Fruit fly (Drosophila melanogaster): ENCODE results near the gene Ccn.

DNA sequence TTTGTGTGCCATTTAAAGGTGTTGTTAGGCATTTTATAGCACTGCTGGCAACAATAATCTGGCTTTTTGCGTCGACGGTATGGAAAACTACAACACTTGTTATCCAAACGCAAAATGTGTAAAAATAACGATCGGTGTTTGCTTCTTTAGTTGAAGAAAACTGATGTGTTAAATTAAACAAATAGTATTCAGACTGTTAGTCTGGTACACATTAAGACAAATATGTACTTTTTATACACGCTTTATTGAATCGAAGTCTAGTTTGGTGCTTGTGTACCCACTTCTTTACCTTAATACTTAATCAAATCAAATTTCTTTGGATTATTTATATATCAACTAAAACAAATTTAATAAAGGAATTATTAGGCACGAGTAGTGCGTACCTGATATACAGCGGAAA is 101.7 kb downstream of the Ccn start:
- no peak for TF ChIP-seq CG8478 (optimal IDR thresholded peaks at IDR 0.05)
- no peak for TF ChIP-seq CTCF (optimal IDR thresholded peaks at IDR 0.05)

Data from S2 (cell line).